Worm (Caenorhabditis elegans): ENCODE data around the gene Y54G2A.45.

DNA sequence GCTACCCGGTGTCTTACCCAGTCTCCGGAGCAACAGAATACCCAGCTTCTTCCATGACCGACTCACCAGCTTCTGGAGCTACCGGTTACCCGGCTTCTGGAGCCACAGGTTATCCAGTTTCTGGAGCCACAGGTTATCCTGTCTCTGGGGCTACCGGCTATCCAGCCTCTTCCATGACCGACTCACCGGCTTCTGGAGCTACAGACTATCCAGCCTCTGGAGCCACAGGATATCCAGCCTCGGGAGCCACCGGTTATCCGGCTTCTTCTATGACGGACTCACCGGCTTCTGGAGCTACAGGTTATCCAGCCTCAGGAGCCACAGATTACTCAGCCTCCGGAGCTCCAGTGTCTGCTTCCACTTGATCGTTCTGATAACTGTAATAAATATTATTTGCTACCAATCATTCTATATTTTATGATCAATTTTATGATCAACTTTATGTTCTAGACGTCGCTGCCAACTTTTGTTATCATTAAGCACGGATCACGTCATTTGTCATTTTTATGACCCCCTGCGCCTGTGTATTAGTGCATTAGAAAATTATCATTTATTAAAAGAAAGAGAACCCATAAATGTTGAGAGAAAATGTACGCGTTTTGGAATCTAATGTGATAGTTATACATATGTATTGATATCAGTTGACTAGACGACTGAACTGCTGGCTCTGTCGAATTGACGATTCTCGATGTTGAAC lies 49.5 kb downstream of the Y54G2A.45 start:
- TF ChIP-seq unc-62 (GFP tag; optimal IDR thresholded peaks at IDR 0.05) (peak; percentile 16), hlh-26 (GFP tag; conservative IDR thresholded peaks at IDR 0.05) (no peak), F52B5.7 (tag; optimal IDR thresholded peaks at IDR 0.05) (no peak), hlh-12 (tag; optimal IDR thresholded peaks at IDR 0.05) (no peak), snpc-1.1 (tag; optimal IDR thresholded peaks at IDR 0.05; ENCODE audit: insufficient read depth) (no peak), unc-130 (GFP tag; optimal IDR thresholded peaks at IDR 0.05) (no peak), F55B11.4 (tag; optimal IDR thresholded peaks at IDR 0.05; ENCODE audit: borderline replicate concordance, insufficient read depth) (no peak), lin-54 (GFP tag; optimal IDR thresholded peaks at IDR 0.05) (no peak), lin-40 (tag; optimal IDR thresholded peaks at IDR 0.05) (no peak), lag-1 (GFP tag; IDR thresholded peaks at IDR 0.05) (no peak), ccch-3 (GFP tag; optimal IDR thresholded peaks at IDR 0.05) (no peak), ama-1 (optimal IDR thresholded peaks at IDR 0.05) (no peak), ama-1 (GFP tag; optimal IDR thresholded peaks at IDR 0.05) (no peak), pha-4 (tag; optimal IDR thresholded peaks at IDR 0.05) (no peak)
